Fruit fly (Drosophila melanogaster): ENCODE data around the gene Mco3.

The Mco3 gene

dm6 chr3R:25884301-25884700 lies 13.0 kb upstream of the Mco3 start (continued):
- TF ChIP-seq CG6163 (GFP tag; IDR thresholded peaks at IDR 0.05) (peak; percentile 7; the same call in 1 of the 3 replicates), CG4318 (GFP tag; optimal IDR thresholded peaks at IDR 0.05) (no peak), CG7368 (GFP tag; optimal IDR thresholded peaks at IDR 0.05) (no peak), topi (GFP tag; optimal IDR thresholded peaks at IDR 0.05) (peak; percentile 44), eg (GFP tag; IDR thresholded peaks at IDR 0.05) (peak; percentile 77), achi (GFP tag; optimal IDR thresholded peaks at IDR 0.05) (peak; percentile 54), Sox14 (GFP tag; optimal IDR thresholded peaks at IDR 0.05) (peak; percentile 17), Sox15 (GFP tag; optimal IDR thresholded peaks at IDR 0.05) (no peak), dac (GFP tag; optimal IDR thresholded peaks at IDR 0.05) (no peak), fkh (GFP tag; optimal IDR thresholded peaks at IDR 0.05) (no peak), CG9139 (GFP tag; optimal IDR thresholded peaks at IDR 0.05) (no peak)

- peak; percentile 81 for TF ChIP-seq vri (GFP tag; optimal IDR thresholded peaks at IDR 0.05)
- TF ChIP-seq spab (GFP tag; optimal IDR thresholded peaks at IDR 0.05): no peak
- TF ChIP-seq Eip78C (GFP tag): no peak
- peak; percentile 55 for TF ChIP-seq fkh (GFP tag; optimal IDR thresholded peaks at IDR 0.05)
- TF ChIP-seq dac (GFP tag; optimal IDR thresholded peaks at IDR 0.05): no peak
Observed at dm6 chr3R:25885136-25885535, 12.1 kb upstream of the Mco3 start.

- TF ChIP-seq Eip93F (GFP tag; optimal IDR thresholded peaks at IDR 0.05): no peak
- TF ChIP-seq CG6854 (GFP tag; optimal IDR thresholded peaks at IDR 0.05): peak; percentile 76
- TF ChIP-seq CG7368 (GFP tag; optimal IDR thresholded peaks at IDR 0.05): no peak
- no peak for TF ChIP-seq CG32006 (GFP tag; optimal IDR thresholded peaks at IDR 0.05)
- TF ChIP-seq Met (GFP tag; optimal IDR thresholded peaks at IDR 0.05): no peak
- TF ChIP-seq salr (GFP tag; optimal IDR thresholded peaks at IDR 0.05): no peak
- TF ChIP-seq dsx (GFP tag; optimal IDR thresholded peaks at IDR 0.05; ENCODE audit: poor library complexity, severe bottlenecking): peak; percentile 56
- TF ChIP-seq pdm3 (GFP tag; optimal IDR thresholded peaks at IDR 0.05): no peak
- TF ChIP-seq CG15336 (GFP tag; IDR thresholded peaks at IDR 0.05): peak; percentile 51
- no peak for TF ChIP-seq CG10631 (GFP tag; optimal IDR thresholded peaks at IDR 0.05)
- no peak for TF ChIP-seq CG6163 (GFP tag; IDR thresholded peaks at IDR 0.05)
- TF ChIP-seq CG3032 (tag; optimal IDR thresholded peaks at IDR 0.05): peak; percentile 8
- TF ChIP-seq topi (GFP tag; optimal IDR thresholded peaks at IDR 0.05): peak; percentile 6
- TF ChIP-seq Lpt (GFP tag; optimal IDR thresholded peaks at IDR 0.05): no peak
- TF ChIP-seq CG8319 (GFP tag; optimal IDR thresholded peaks at IDR 0.05): no peak
- peak; percentile 54 for TF ChIP-seq CG9139 (GFP tag; optimal IDR thresholded peaks at IDR 0.05)
- TF ChIP-seq esn (GFP tag; optimal IDR thresholded peaks at IDR 0.05): peak; percentile 11
- no peak for TF ChIP-seq Ets21C (GFP tag; optimal IDR thresholded peaks at IDR 0.05)
- TF ChIP-seq Eip78C (GFP tag): peak; percentile 78
- TF ChIP-seq Smox (GFP tag; optimal IDR thresholded peaks at IDR 0.05): no peak
- TF ChIP-seq eg (GFP tag; IDR thresholded peaks at IDR 0.05): 0 out of 3 replicates have a peak, but pooled peaks have one; percentile 30
- TF ChIP-seq CG6808 (GFP tag; optimal IDR thresholded peaks at IDR 0.05): peak; percentile 69
- TF ChIP-seq Gug (GFP tag; IDR thresholded peaks at IDR 0.05): no peak
- TF ChIP-seq fkh (GFP tag; optimal IDR thresholded peaks at IDR 0.05): no peak
- TF ChIP-seq CG6792 (GFP tag; optimal IDR thresholded peaks at IDR 0.05): no peak
- TF ChIP-seq Sox14 (GFP tag; optimal IDR thresholded peaks at IDR 0.05): peak; percentile 9
- TF ChIP-seq CG10669 (GFP tag; optimal IDR thresholded peaks at IDR 0.05): no peak
- peak; percentile 72 for TF ChIP-seq vri (GFP tag; optimal IDR thresholded peaks at IDR 0.05)
- TF ChIP-seq achi (GFP tag; optimal IDR thresholded peaks at IDR 0.05): no peak
- peak; percentile 16 for TF ChIP-seq spab (GFP tag; optimal IDR thresholded peaks at IDR 0.05)
- no peak for TF ChIP-seq Blimp-1 (GFP tag; optimal IDR thresholded peaks at IDR 0.05)
- TF ChIP-seq acj6 (GFP tag; optimal IDR thresholded peaks at IDR 0.05): no peak
- TF ChIP-seq CG34406 (GFP tag; optimal IDR thresholded peaks at IDR 0.05): no peak
- no peak for TF ChIP-seq lz (GFP tag; optimal IDR thresholded peaks at IDR 0.05)
- TF ChIP-seq CG16779 (tag; optimal IDR thresholded peaks at IDR 0.05): peak; percentile 51
- TF ChIP-seq CG8119 (GFP tag; IDR thresholded peaks at IDR 0.05): peak; percentile 55; the same call in 1 of the 3 replicates
- TF ChIP-seq Sox102F (GFP tag; optimal IDR thresholded peaks at IDR 0.05): no peak
- no peak for TF ChIP-seq svp (GFP tag)
- TF ChIP-seq Ets96B (tag; optimal IDR thresholded peaks at IDR 0.05): no peak
Observed at dm6 chr3R:25888307-25889075, 8.8 kb upstream of the Mco3 start, which contains the start of gene Lnk. Gene Lnk, plus strand, starts transcription at chr3R:25888542.

All from whole organism, prepupa.